Worm (Caenorhabditis elegans) whole organism, L2 larva: ENCODE data around the gene algn-13.

Experiments used
- ZK546.5 ChIP-seq: sonication (generic microtip); optimal IDR thresholded peaks from 2 replicates; lab custom pipeline; 2017; ENCODE audit warnings: missing biosample characterization, missing genetic modification characterization
- nhr-23 ChIP-seq: fragments of 150-350 bp; optimal IDR thresholded peaks from 2 replicates; lab custom pipeline; 2014; ENCODE audit warnings: missing biosample characterization, missing genetic modification reagents, missing genetic modification characterization
- unc-39 ChIP-seq: fragments of 150-350 bp; optimal IDR thresholded peaks from 2 replicates; lab custom pipeline; 2014; ENCODE audit warnings: missing biosample characterization, missing genetic modification characterization
- unc-62 ChIP-seq: fragments of 150-350 bp; optimal IDR thresholded peaks from 2 replicates; lab custom pipeline; 2014; ENCODE audit warnings: missing biosample characterization, missing genetic modification reagents, missing genetic modification characterization

DNA sequence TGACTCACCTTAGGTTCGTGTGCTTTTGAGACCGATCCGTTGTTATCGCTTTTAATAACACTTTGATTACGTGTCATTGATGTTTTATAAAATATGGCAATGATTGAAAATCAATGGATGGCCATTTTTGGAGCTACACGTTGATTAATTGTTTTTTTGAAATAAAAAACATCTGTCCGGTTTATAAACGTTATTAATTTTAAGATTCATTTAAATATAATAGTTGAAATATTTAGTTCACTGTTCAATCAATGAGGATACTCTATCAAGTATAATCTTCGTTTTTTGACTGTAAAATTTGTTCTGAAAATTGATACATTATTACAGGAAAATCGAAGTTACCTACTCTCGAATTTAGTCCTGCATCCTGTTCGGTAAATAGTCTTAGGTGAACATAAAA, 3.5 kb downstream of the algn-13 start, which contains the start of gene R10D12.10:
- TF ChIP-seq unc-62 (GFP tag; lab: Kevin White, UChicago) (no peak), unc-39 (tag; lab: Kevin White, UChicago) (no peak), ZK546.5 (tag; lab: Kevin White, UChicago) (no peak), nhr-23 (tag; lab: Kevin White, UChicago) (no peak)
